Worm (Caenorhabditis elegans): ENCODE results near the gene C26D10.7.

Gene C26D10.7

ce11 chrII:8345613-8346012, 11.9 kb downstream of the C26D10.7 start:
- no peak for TF ChIP-seq B0336.3 (GFP tag; IDR thresholded peaks at IDR 0.05)
- no peak for TF ChIP-seq ets-4 (GFP tag; optimal IDR thresholded peaks at IDR 0.05)

ce11 chrII:8346384-8346783, 12.6 kb downstream of the C26D10.7 start, which contains the start of gene eff-1:
TSS of gene eff-1 (plus strand) at chrII:8346684.
- TF ChIP-seq efl-1 (GFP tag; optimal IDR thresholded peaks at IDR 0.05) (no peak), lsy-27 (tag; optimal IDR thresholded peaks at IDR 0.05; ENCODE audit: borderline replicate concordance, insufficient read depth) (no peak), F57C9.4 (tag; optimal IDR thresholded peaks at IDR 0.05) (no peak), sptf-2 (GFP tag; optimal IDR thresholded peaks at IDR 0.05) (no peak), zim-3 (tag; optimal IDR thresholded peaks at IDR 0.05) (no peak), chd-7 (tag; optimal IDR thresholded peaks at IDR 0.05) (no peak), gei-17 (GFP tag; optimal IDR thresholded peaks at IDR 0.05) (no peak), Y53G8AR.9 (GFP tag; conservative IDR thresholded peaks at IDR 0.05) (no peak), Y56A3A.18 (GFP tag; IDR thresholded peaks at IDR 0.05) (no peak), hrde-1 (tag; optimal IDR thresholded peaks at IDR 0.05; ENCODE audit: borderline replicate concordance) (no peak), tbx-9 (tag; optimal IDR thresholded peaks at IDR 0.05; ENCODE audit: borderline replicate concordance) (no peak), somi-1 (GFP tag; optimal IDR thresholded peaks at IDR 0.05) (no peak), ZK185.1 (tag; optimal IDR thresholded peaks at IDR 0.05; ENCODE audit: poor library complexity, severe bottlenecking) (no peak), T26A5.8 (tag; optimal IDR thresholded peaks at IDR 0.05) (no peak), repo-1 (tag; optimal IDR thresholded peaks at IDR 0.05) (no peak)

- no peak for TF ChIP-seq lin-40 (tag; optimal IDR thresholded peaks at IDR 0.05)
- no peak for TF ChIP-seq ztf-25 (GFP tag; IDR thresholded peaks at IDR 0.05)
- TF ChIP-seq zfh-2 (GFP tag; conservative IDR thresholded peaks at IDR 0.05), result peak; percentile 61; the same call in 1 of the 2 replicates
Measured at ce11 chrII:8353288-8353687, 19.5 kb downstream of the C26D10.7 start.

ce11 chrII:8354233-8354750, 20.5 kb downstream of the C26D10.7 start, which contains the start of gene C26D10.6:
TSS of gene C26D10.6 (minus strand) at chrII:8354700.
- TF ChIP-seq ccch-3 (GFP tag; optimal IDR thresholded peaks at IDR 0.05) (no peak), B0261.1 (tag; optimal IDR thresholded peaks at IDR 0.05) (no peak), nhr-80 (tag; optimal IDR thresholded peaks at IDR 0.05) (no peak), ztf-3 (GFP tag; optimal IDR thresholded peaks at IDR 0.05) (no peak)

- TF ChIP-seq lin-40 (tag; optimal IDR thresholded peaks at IDR 0.05) (no peak), egrh-3 (GFP tag; IDR thresholded peaks at IDR 0.05) (peak; percentile 80; the same call in 1 of the 2 replicates), bed-2 (GFP tag; IDR thresholded peaks at IDR 0.05) (no peak), zfh-2 (GFP tag; conservative IDR thresholded peaks at IDR 0.05) (peak; percentile 75), dpff-1 (tag; optimal IDR thresholded peaks at IDR 0.05) (peak; percentile 22)
Measured at ce11 chrII:8358466-8358865, 24.7 kb downstream of the C26D10.7 start.

- TF ChIP-seq repo-1 (tag; optimal IDR thresholded peaks at IDR 0.05) (no peak), die-1 (tag; optimal IDR thresholded peaks at IDR 0.05) (no peak), tbx-9 (tag; optimal IDR thresholded peaks at IDR 0.05; ENCODE audit: borderline replicate concordance) (no peak), T07F8.4 (tag; optimal IDR thresholded peaks at IDR 0.05) (no peak), B0019.2 (GFP tag; conservative IDR thresholded peaks at IDR 0.05) (no peak), K12H6.12 (tag; optimal IDR thresholded peaks at IDR 0.05) (no peak), Y53G8AR.9 (GFP tag; conservative IDR thresholded peaks at IDR 0.05) (no peak), nfyb-1 (GFP tag; IDR thresholded peaks at IDR 0.05) (no peak), B0336.3 (GFP tag; IDR thresholded peaks at IDR 0.05) (no peak), dpff-1 (tag; optimal IDR thresholded peaks at IDR 0.05) (no peak), attf-6 (GFP tag; IDR thresholded peaks at IDR 0.05) (no peak), nhr-179 (tag; optimal IDR thresholded peaks at IDR 0.05) (no peak), ama-1 (optimal IDR thresholded peaks at IDR 0.05) (no peak), ama-1 (GFP tag; optimal IDR thresholded peaks at IDR 0.05) (no peak), B0261.1 (tag; optimal IDR thresholded peaks at IDR 0.05) (no peak), nfya-2 (GFP tag; IDR thresholded peaks at IDR 0.05) (no peak), hmg-20 (GFP tag; IDR thresholded peaks at IDR 0.05) (no peak)
Measured at ce11 chrII:8359350-8359749, 25.6 kb downstream of the C26D10.7 start, which contains the start of gene col-77. TSS of gene col-77 (minus strand) at chrII:8359381.

Measured in whole organism, young adult.